Fruit fly (Drosophila melanogaster) whole organism, embryonic: ENCODE data around the gene nonC.

Experiments
- BEAF-32 ChIP-seq: fragments of 200-800 bp; sonication (Bioruptor generic); optimal IDR thresholded peaks from 3 replicates; lab custom pipeline; 2017; ENCODE audit warnings: missing biosample characterization, missing genetic modification characterization, mild to moderate bottlenecking, moderate library complexity, missing genetic modification reagents
- Blimp-1 ChIP-seq: fragments of 200-800 bp; sonication (Bioruptor generic); optimal IDR thresholded peaks from 3 replicates; lab custom pipeline; 2018; ENCODE audit warnings: missing biosample characterization, missing genetic modification characterization, mild to moderate bottlenecking, moderate library complexity, missing genetic modification reagents
- CG13624 ChIP-seq: fragments of 200-800 bp; sonication (Bioruptor generic); optimal IDR thresholded peaks from 2 replicates; lab custom pipeline; 2016; ENCODE audit warnings: missing biosample characterization, missing genetic modification characterization
- CG14050 ChIP-seq: fragments of 200-800 bp; sonication (Bioruptor generic); IDR thresholded peaks from 3 replicates; pipeline ENCODE4 v1.3.6; 2022; ENCODE audit warnings: missing biosample characterization, missing genetic modification characterization
- CG14965 ChIP-seq: fragments of 200-800 bp; sonication (Bioruptor generic); optimal IDR thresholded peaks from 2 replicates; lab custom pipeline; 2016; ENCODE audit warnings: missing biosample characterization, missing genetic modification characterization, borderline replicate concordance
- CG17186 ChIP-seq: fragments of 200-800 bp; sonication (Bioruptor generic); optimal IDR thresholded peaks from 3 replicates; lab custom pipeline; 2017; ENCODE audit warnings: missing biosample characterization, missing genetic modification reagents, missing genetic modification characterization
- CG17612 ChIP-seq: fragments of 200-800 bp; sonication (Bioruptor generic); IDR thresholded peaks from 2 replicates; pipeline ENCODE4 v1.3.6; 2022; ENCODE audit warnings: missing biosample characterization, missing genetic modification characterization
- CG2712 ChIP-seq: fragments of 200-800 bp; optimal IDR thresholded peaks from 3 replicates; lab custom pipeline; 2019; ENCODE audit warnings: missing biosample characterization, mild to moderate bottlenecking, missing genetic modification characterization, moderate library complexity
- CG2875 ChIP-seq: fragments of 200-800 bp; sonication (Bioruptor generic); optimal IDR thresholded peaks from 2 replicates; lab custom pipeline; 2017; ENCODE audit warnings: missing biosample characterization, mild to moderate bottlenecking, missing genetic modification characterization, missing genetic modification reagents
- CG31441 ChIP-seq: fragments of 200-800 bp; sonication (Bioruptor generic); IDR thresholded peaks from 2 replicates; pipeline ENCODE4 v1.3.6; 2022; ENCODE audit warnings: missing biosample characterization, missing genetic modification characterization
- CG33557 ChIP-seq: fragments of 200-800 bp; sonication (Bioruptor generic); optimal IDR thresholded peaks from 2 replicates; lab custom pipeline; 2019; ENCODE audit warnings: missing biosample characterization, mild to moderate bottlenecking, missing genetic modification characterization, moderate library complexity
- CG5180 ChIP-seq: fragments of 200-800 bp; sonication (Bioruptor generic); optimal IDR thresholded peaks from 3 replicates; lab custom pipeline; 2017; ENCODE audit warnings: missing biosample characterization, missing genetic modification characterization, mild to moderate bottlenecking, moderate library complexity, missing genetic modification reagents
- CG5245 ChIP-seq: fragments of 200-800 bp; sonication (Bioruptor generic); optimal IDR thresholded peaks from 3 replicates; lab custom pipeline; 2016; ENCODE audit warnings: missing biosample characterization, missing genetic modification characterization
- CG5953 ChIP-seq: fragments of 200-800 bp; sonication (Bioruptor generic); IDR thresholded peaks from 2 replicates; pipeline ENCODE4 v1.3.6; 2022; ENCODE audit warnings: missing biosample characterization, missing genetic modification characterization
- CG6765 ChIP-seq: fragments of 200-800 bp; sonication (Bioruptor generic); optimal IDR thresholded peaks from 3 replicates; lab custom pipeline; 2017; ENCODE audit warnings: missing biosample characterization, mild to moderate bottlenecking, missing genetic modification characterization
- CG6813 ChIP-seq: fragments of 200-800 bp; sonication (Bioruptor generic); optimal IDR thresholded peaks from 2 replicates; lab custom pipeline; 2017; ENCODE audit warnings: missing biosample characterization, missing genetic modification characterization, mild to moderate bottlenecking, moderate library complexity, missing genetic modification reagents
- CG8944 ChIP-seq: fragments of 200-800 bp; sonication (Bioruptor generic); optimal IDR thresholded peaks from 3 replicates; lab custom pipeline; 2016; ENCODE audit warnings: missing biosample characterization, missing genetic modification characterization
- CG9817 ChIP-seq: fragments of 200-800 bp; sonication (Bioruptor generic); optimal IDR thresholded peaks from 2 replicates; lab custom pipeline; 2018; ENCODE audit warnings: missing biosample characterization, mild to moderate bottlenecking, missing genetic modification characterization, moderate library complexity
- CG9876 ChIP-seq: fragments of 200-800 bp; sonication (Bioruptor generic); optimal IDR thresholded peaks from 2 replicates; lab custom pipeline; 2016; ENCODE audit warnings: missing biosample characterization, missing genetic modification characterization
- Chrac-16 ChIP-seq: fragments of 200-800 bp; sonication (Bioruptor generic); optimal IDR thresholded peaks from 3 replicates; lab custom pipeline; 2016; ENCODE audit warnings: missing biosample characterization, missing genetic modification characterization
- D19A ChIP-seq: fragments of 200-800 bp; optimal IDR thresholded peaks from 3 replicates; lab custom pipeline; 2019; ENCODE audit warnings: missing biosample characterization, mild to moderate bottlenecking, missing genetic modification characterization, moderate library complexity
- Dref ChIP-seq: fragments of 200-800 bp; sonication (Bioruptor generic); IDR thresholded peaks from 2 replicates; pipeline ENCODE4 v1.3.6; 2022; ENCODE audit warnings: missing biosample characterization, missing genetic modification characterization
- Gsc ChIP-seq: fragments of 200-800 bp; sonication (Bioruptor generic); IDR thresholded peaks from 2 replicates; pipeline ENCODE4 v1.3.6; 2022; ENCODE audit warnings: missing biosample characterization, missing genetic modification characterization
- H15 ChIP-seq: fragments of 200-800 bp; sonication (Bioruptor generic); IDR thresholded peaks from 3 replicates; pipeline ENCODE4 v1.3.6; 2022; ENCODE audit warnings: missing biosample characterization, missing genetic modification characterization
- Hey ChIP-seq: fragments of 200-800 bp; sonication (Bioruptor generic); optimal IDR thresholded peaks from 3 replicates; lab custom pipeline; 2018; ENCODE audit warnings: missing biosample characterization, mild to moderate bottlenecking, missing genetic modification characterization
- Hr78 ChIP-seq, 2 experiments: fragments of 200-800 bp in 1 of 2; fragments of >200 bp in 1 of 2; sonication (Bioruptor generic) in 1 of 2; optimal IDR thresholded peaks; 2 replicates each; lab custom pipeline; 2017 to 2019; ENCODE audit warnings: missing biosample characterization in 2 of 2, missing genetic modification characterization in 2 of 2, mild to moderate bottlenecking in 1 of 2, moderate library complexity in 1 of 2
- Kr ChIP-seq: fragments of 200-800 bp; sonication (Bioruptor generic); optimal IDR thresholded peaks from 2 replicates; lab custom pipeline; 2017; ENCODE audit warnings: missing biosample characterization, mild to moderate bottlenecking, missing genetic modification characterization
- PHDP ChIP-seq: fragments of 200-800 bp; sonication (Bioruptor generic); optimal IDR thresholded peaks from 3 replicates; lab custom pipeline; 2018; ENCODE audit warnings: missing biosample characterization, mild to moderate bottlenecking, missing genetic modification characterization, moderate library complexity
- Rx ChIP-seq: fragments of 200-800 bp; sonication (Bioruptor generic); IDR thresholded peaks from 2 replicates; pipeline ENCODE4 v1.3.6; 2022; ENCODE audit warnings: missing biosample characterization, missing genetic modification characterization
- Xrp1 ChIP-seq: fragments of 200-800 bp; sonication (Bioruptor generic); IDR thresholded peaks from 2 replicates; pipeline ENCODE4 v1.3.6; 2022; ENCODE audit warnings: missing biosample characterization, missing genetic modification characterization
- az2 ChIP-seq: fragments of 200-800 bp; sonication (Bioruptor generic); optimal IDR thresholded peaks from 3 replicates; lab custom pipeline; 2016; ENCODE audit warnings: missing biosample characterization, missing genetic modification characterization
- br ChIP-seq: fragments of >200 bp; optimal IDR thresholded peaks from 2 replicates; lab custom pipeline; 2017
- btn ChIP-seq: fragments of 200-800 bp; sonication (Bioruptor generic); optimal IDR thresholded peaks from 2 replicates; lab custom pipeline; 2016; ENCODE audit warnings: missing biosample characterization, missing genetic modification characterization
- crp ChIP-seq, 2 experiments: fragments of 200-800 bp; sonication (Bioruptor generic); optimal IDR thresholded peaks; 2 replicates in 1 of 2; 3 replicates in 1 of 2; lab custom pipeline; 2017; ENCODE audit warnings: missing biosample characterization in 2 of 2, missing genetic modification characterization in 2 of 2, mild to moderate bottlenecking in 1 of 2, moderate library complexity in 1 of 2
- disco-r ChIP-seq: fragments of 200-800 bp; sonication (Bioruptor generic); optimal IDR thresholded peaks from 2 replicates; lab custom pipeline; 2016; ENCODE audit warnings: missing biosample characterization, missing genetic modification characterization
- ems ChIP-seq: fragments of 200-800 bp; sonication (Bioruptor generic); optimal IDR thresholded peaks from 3 replicates; lab custom pipeline; 2016; ENCODE audit warnings: missing biosample characterization, missing genetic modification characterization
- gce ChIP-seq: fragments of 200-800 bp; sonication (Bioruptor generic); IDR thresholded peaks from 3 replicates; pipeline ENCODE4 v1.3.6; 2022; ENCODE audit warnings: missing biosample characterization, missing genetic modification characterization
- gcm ChIP-seq: fragments of 200-800 bp; sonication (Bioruptor generic); optimal IDR thresholded peaks from 2 replicates; lab custom pipeline; 2019; ENCODE audit warnings: missing biosample characterization, mild to moderate bottlenecking, missing genetic modification characterization, moderate library complexity
- gt ChIP-seq: fragments of 200-800 bp; sonication (Bioruptor generic); IDR thresholded peaks from 2 replicates; pipeline ENCODE4 v1.3.6; 2022; ENCODE audit warnings: missing biosample characterization, missing genetic modification characterization
- knrl ChIP-seq: fragments of 200-800 bp; sonication (Bioruptor generic); IDR thresholded peaks from 3 replicates; pipeline ENCODE4 v1.3.6; 2022; ENCODE audit warnings: missing biosample characterization, missing genetic modification characterization; ENCODE audit not compliant: partially characterized antibody
- luna ChIP-seq: fragments of 200-800 bp; sonication (Bioruptor generic); optimal IDR thresholded peaks from 2 replicates; lab custom pipeline; 2016; ENCODE audit warnings: missing biosample characterization, missing genetic modification characterization
- p53 ChIP-seq: fragments of 200-800 bp; sonication (Bioruptor generic); optimal IDR thresholded peaks from 2 replicates; lab custom pipeline; 2016; ENCODE audit warnings: missing biosample characterization, missing genetic modification characterization
- pho ChIP-seq: fragments of 200-800 bp; sonication (Bioruptor generic); optimal IDR thresholded peaks from 2 replicates; lab custom pipeline; 2016; ENCODE audit warnings: missing biosample characterization, missing genetic modification characterization
- pita ChIP-seq: fragments of 200-800 bp; sonication (Bioruptor generic); optimal IDR thresholded peaks from 2 replicates; lab custom pipeline; 2017; ENCODE audit warnings: missing biosample characterization, mild to moderate bottlenecking, missing genetic modification characterization
- pum ChIP-seq: fragments of 200-800 bp; sonication (Bioruptor generic); optimal IDR thresholded peaks from 2 replicates; lab custom pipeline; 2016; ENCODE audit warnings: missing biosample characterization, missing genetic modification characterization
- schlank ChIP-seq: fragments of 200-800 bp; sonication (Bioruptor generic); optimal IDR thresholded peaks from 2 replicates; lab custom pipeline; 2018; ENCODE audit warnings: missing biosample characterization, mild to moderate bottlenecking, missing genetic modification characterization
- sens ChIP-seq: fragments of 200-800 bp; sonication (Bioruptor generic); peaks from one replicate; lab custom pipeline; 2016; ENCODE audit warnings: missing biosample characterization, missing genetic modification characterization
- vfl ChIP-seq: fragments of 200-800 bp; sonication (Bioruptor generic); optimal IDR thresholded peaks from 2 replicates; lab custom pipeline; 2016; ENCODE audit warnings: missing biosample characterization, missing genetic modification characterization
- z ChIP-seq: fragments of 200-800 bp; sonication (Bioruptor generic); IDR thresholded peaks from 3 replicates; pipeline ENCODE4 v1.3.6; 2022; ENCODE audit warnings: missing biosample characterization, missing genetic modification characterization
- zf30C ChIP-seq: fragments of 200-800 bp; sonication (Bioruptor generic); optimal IDR thresholded peaks from 3 replicates; lab custom pipeline; 2018; ENCODE audit warnings: missing biosample characterization, mild to moderate bottlenecking, missing genetic modification characterization

Gene nonC

DNA sequence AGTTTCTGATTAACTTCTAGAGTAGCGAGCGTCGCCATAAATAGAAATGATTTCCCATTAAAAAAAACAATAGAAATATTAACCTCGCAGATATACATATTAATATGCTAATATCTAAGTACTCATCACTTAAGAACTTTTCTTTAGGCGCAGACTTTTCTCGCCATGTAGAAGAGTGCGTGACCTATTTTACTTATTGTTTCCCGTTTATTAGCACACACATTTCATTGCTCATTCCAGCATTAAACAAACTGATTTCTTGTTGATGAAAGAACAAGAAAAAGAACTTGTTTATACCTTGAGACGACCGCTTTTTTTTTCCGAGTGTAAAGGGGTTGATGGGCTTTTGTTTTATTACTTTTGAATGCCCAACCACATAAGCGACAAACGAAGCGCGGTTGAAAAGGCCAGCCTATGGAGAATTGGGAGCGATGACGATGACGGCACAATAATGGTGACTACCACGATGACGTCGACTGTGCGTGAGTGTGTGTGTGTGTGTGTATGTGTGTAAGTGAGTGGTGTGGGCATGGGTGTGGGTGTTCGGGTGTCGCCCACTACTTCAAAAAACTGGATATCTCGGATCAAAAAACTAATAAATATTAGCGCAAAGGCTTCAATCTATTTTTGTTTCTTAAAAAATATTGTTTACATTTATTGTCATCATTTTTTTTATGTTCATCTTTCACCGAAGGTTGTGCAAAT, 28.2 kb upstream of the nonC start (continued):
- TF ChIP-seq CG33557 (GFP tag; lab: Kevin White, UChicago) (no peak), CG8944 (GFP tag; lab: Kevin White, UChicago) (peak; percentile 5), br (lab: Kevin White, UChicago) (no peak), CG2712 (tag; lab: Kevin White, UChicago) (no peak), BEAF-32 (GFP tag; lab: Kevin White, UChicago) (no peak), CG6813 (no peak), CG9876 (no peak), D19A (tag; lab: Kevin White, UChicago) (no peak), CG6765 (GFP tag; lab: Kevin White, UChicago) (no peak), z (GFP tag; lab: Robert Waterston, UW) (no peak), CG5953 (GFP tag; lab: Robert Waterston, UW) (no peak), CG2875 (GFP tag; lab: Kevin White, UChicago) (no peak), CG31441 (GFP tag; lab: Robert Waterston, UW) (0 out of 2 replicates have a peak, but pooled peaks have one; percentile 26), az2 (peak; percentile 14), crp (GFP tag; optimal IDR thresholded peaks at IDR 0.05; lab: Kevin White, UChicago) (no peak), Xrp1 (GFP tag; lab: Robert Waterston, UW) (peak; percentile 20; the same call in 1 of the 2 replicates), CG5180 (GFP tag; lab: Kevin White, UChicago) (no peak), knrl (GFP tag; lab: Robert Waterston, UW) (no peak), CG5245 (no peak), CG13624 (GFP tag; lab: Kevin White, UChicago) (peak; percentile 43), H15 (GFP tag; lab: Robert Waterston, UW) (0 out of 3 replicates have a peak, but pooled peaks have one; percentile 10), btn (no peak), Chrac-16 (GFP tag; lab: Kevin White, UChicago) (no peak), sens (GFP tag; lab: Kevin White, UChicago) (peak; percentile 70), CG17612 (GFP tag; lab: Robert Waterston, UW) (no peak), zf30C (GFP tag; lab: Kevin White, UChicago) (no peak), ems (GFP tag; lab: Kevin White, UChicago) (no peak), CG14050 (no peak), pum (GFP tag; lab: Kevin White, UChicago) (no peak), disco-r (GFP tag; lab: Kevin White, UChicago) (no peak), Gsc (no peak), PHDP (peak; percentile 33), gcm (GFP tag; lab: Kevin White, UChicago) (no peak), Kr (no peak), schlank (tag; lab: Kevin White, UChicago) (no peak), vfl (GFP tag; lab: Kevin White, UChicago) (no peak), Hey (tag; lab: Kevin White, UChicago) (no peak), CG14965 (no peak), Hr78 (GFP tag; optimal IDR thresholded peaks at IDR 0.05; lab: Kevin White, UChicago) (peak in 1 of 2 experiments; percentile 30), pita (GFP tag; lab: Kevin White, UChicago) (no peak), luna (GFP tag; lab: Kevin White, UChicago) (no peak), gt (GFP tag; lab: Robert Waterston, UW) (no peak), Blimp-1 (GFP tag; lab: Kevin White, UChicago) (no peak), Dref (GFP tag; lab: Robert Waterston, UW) (no peak), CG9817 (tag; lab: Kevin White, UChicago) (peak; percentile 0), pho (GFP tag; lab: Kevin White, UChicago) (no peak), Rx (GFP tag; lab: Robert Waterston, UW) (no peak), CG17186 (GFP tag; lab: Kevin White, UChicago) (no peak), p53 (no peak), gce (GFP tag; lab: Robert Waterston, UW) (0 out of 3 replicates have a peak, but pooled peaks have one; percentile 30)
